Fruit fly (Drosophila melanogaster) whole organism, wandering third instar larva: ENCODE measurements around the gene Nup205.

ENCODE experiments used
- Abd-B ChIP-seq: fragments of >200 bp; optimal IDR thresholded peaks from 2 replicates; lab custom pipeline; 2017; ENCODE audit warnings: missing biosample characterization, missing genetic modification characterization
- Dfd ChIP-seq: fragments of >200 bp; optimal IDR thresholded peaks from 2 replicates; lab custom pipeline; 2017; ENCODE audit warnings: missing biosample characterization, missing genetic modification characterization
- Myc ChIP-seq: fragments of >200 bp; optimal IDR thresholded peaks from 2 replicates; lab custom pipeline; 2017
- OdsH ChIP-seq: fragments of 200-800 bp; sonication (Bioruptor generic); optimal IDR thresholded peaks from 2 replicates; lab custom pipeline; 2016; ENCODE audit warnings: missing biosample characterization, mild to moderate bottlenecking, missing genetic modification characterization
- Rel ChIP-seq, 2 experiments: fragments of 200-800 bp; sonication (Bioruptor generic) in 1 of 2; optimal IDR thresholded peaks; 2 replicates in 1 of 2; 3 replicates in 1 of 2; lab custom pipeline; 2016 to 2019; ENCODE audit warnings: mild to moderate bottlenecking in 2 of 2, missing biosample characterization in 2 of 2, missing genetic modification characterization in 2 of 2, moderate library complexity in 1 of 2
- h ChIP-seq: fragments of 200-800 bp; sonication (Bioruptor generic); optimal IDR thresholded peaks from 3 replicates; lab custom pipeline; 2016; ENCODE audit warnings: missing biosample characterization, mild to moderate bottlenecking, missing genetic modification characterization
- lola ChIP-seq: fragments of >200 bp; optimal IDR thresholded peaks from 2 replicates; lab custom pipeline; 2017; ENCODE audit warnings: missing biosample characterization, missing genetic modification characterization
- pan ChIP-seq: fragments of >200 bp; optimal IDR thresholded peaks from 2 replicates; lab custom pipeline; 2017
- rgr ChIP-seq: fragments of 200-800 bp; sonication (Bioruptor generic); optimal IDR thresholded peaks from 3 replicates; lab custom pipeline; 2016; ENCODE audit warnings: missing biosample characterization, mild to moderate bottlenecking, missing genetic modification characterization

- TF ChIP-seq h (no peak), Abd-B (GFP tag; lab: Kevin White, UChicago) (no peak), Myc (lab: Kevin White, UChicago) (no peak), rgr (GFP tag; lab: Kevin White, UChicago) (no peak), OdsH (GFP tag; lab: Kevin White, UChicago) (no peak), Rel (GFP tag; optimal IDR thresholded peaks at IDR 0.05; lab: Kevin White, UChicago) (no peak), Rel (tag; optimal IDR thresholded peaks at IDR 0.05; lab: Kevin White, UChicago) (no peak), lola (GFP tag; lab: Kevin White, UChicago) (no peak), pan (lab: Kevin White, UChicago) (no peak), Dfd (GFP tag; lab: Kevin White, UChicago) (no peak)
These were observed 36.2 kb upstream of the Nup205 start, which contains the start of gene SkpC for dm6 chrX:19815772-19816171.
